Worm (Caenorhabditis elegans) whole organism, L1 larva: ENCODE measurements around the gene sqv-1.

Experiments used
- mep-1 ChIP-seq: fragments of 150-350 bp; optimal IDR thresholded peaks from 2 replicates; lab custom pipeline; 2014; ENCODE audit warnings: missing biosample characterization, missing genetic modification characterization
- nhr-19 ChIP-seq: fragments of 200-800 bp; sonication (Bioruptor generic); conservative IDR thresholded peaks from 2 replicates; pipeline ENCODE4 v1.3.6; 2022; ENCODE audit warnings: missing genetic modification characterization, missing compliant biosample characterization
- nhr-77 ChIP-seq: fragments of 150-350 bp; optimal IDR thresholded peaks from 2 replicates; lab custom pipeline; 2014; ENCODE audit warnings: missing biosample characterization, missing genetic modification characterization
- nhr-90 ChIP-seq: sonication (generic microtip); optimal IDR thresholded peaks from 2 replicates; lab custom pipeline; 2016; ENCODE audit warnings: mild to moderate bottlenecking, missing genetic modification characterization, missing compliant biosample characterization; ENCODE audit not compliant: poor library complexity
- pqm-1 ChIP-seq: sonication (generic microtip); optimal IDR thresholded peaks from 3 replicates; lab custom pipeline; 2017; ENCODE audit warnings: missing biosample characterization, missing genetic modification characterization
- unc-62 ChIP-seq: fragments of 150-350 bp; optimal IDR thresholded peaks from 2 replicates; lab custom pipeline; 2014; ENCODE audit warnings: missing biosample characterization, missing genetic modification reagents, missing genetic modification characterization
- ztf-11 ChIP-seq, 2 experiments: sonication (generic microtip); optimal IDR thresholded peaks; 2 replicates each; lab custom pipeline; 2016 to 2017; ENCODE audit warnings: missing genetic modification characterization in 2 of 2, missing biosample characterization in 1 of 2, missing compliant biosample characterization in 1 of 2
- ztf-4 ChIP-seq: fragments of 150-350 bp; optimal IDR thresholded peaks from 2 replicates; lab custom pipeline; 2014; ENCODE audit warnings: missing biosample characterization, missing genetic modification characterization

DNA sequence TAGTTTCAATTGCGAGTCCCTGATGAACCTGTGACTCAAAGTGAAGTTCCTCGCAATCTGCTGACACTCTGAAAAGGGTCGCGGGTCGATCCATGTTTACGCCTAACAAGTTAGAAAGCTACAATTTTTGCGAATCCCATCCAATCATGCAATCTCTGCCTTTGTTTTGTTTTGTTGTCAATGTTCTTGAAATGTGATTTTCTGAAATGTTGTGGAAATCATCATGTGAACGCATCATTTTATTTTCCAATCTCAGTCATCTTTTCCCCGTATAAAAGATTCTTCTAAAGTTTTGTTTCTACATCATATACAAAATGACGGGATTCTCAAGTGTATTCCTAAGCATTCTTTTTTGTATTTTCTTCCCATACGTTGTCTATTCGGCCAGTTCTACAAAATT, 12.8 kb upstream of the sqv-1 start, which contains the start of gene F17E9.4:
- TF ChIP-seq unc-62 (GFP tag; lab: Kevin White, UChicago) = no peak
- no peak for TF ChIP-seq nhr-77
- TF ChIP-seq ztf-11 (tag; optimal IDR thresholded peaks at IDR 0.05; lab: Kevin White, UChicago) = no peak
- TF ChIP-seq mep-1 (tag; lab: Kevin White, UChicago) = no peak
- TF ChIP-seq nhr-90 (tag; lab: Kevin White, UChicago) = no peak
- no peak for TF ChIP-seq ztf-4 (tag; lab: Kevin White, UChicago)
- TF ChIP-seq pqm-1 (tag; lab: Kevin White, UChicago) = no peak
- TF ChIP-seq nhr-19 = no peak
